Worm (Caenorhabditis elegans) whole organism, L4 larva: Measurements from ENCODE around the gene T04A6.3.

Source experiments
- D1046.2 ChIP-seq: fragments of 200-800 bp; sonication (Bioruptor generic); IDR thresholded peaks from 2 replicates; pipeline ENCODE4 v1.3.6; 2022; ENCODE audit warnings: missing genetic modification characterization, missing compliant biosample characterization
- F10B5.3 ChIP-seq: sonication (generic microtip); optimal IDR thresholded peaks from 2 replicates; lab custom pipeline; 2016; ENCODE audit warnings: mild to moderate bottlenecking, missing genetic modification characterization, missing compliant biosample characterization
- F37D6.2 ChIP-seq: sonication (generic microtip); optimal IDR thresholded peaks from 2 replicates; lab custom pipeline; 2016; ENCODE audit warnings: mild to moderate bottlenecking, missing genetic modification characterization, missing compliant biosample characterization
- F44E2.7 ChIP-seq: fragments of 200-800 bp; sonication (Bioruptor generic); IDR thresholded peaks from 2 replicates; pipeline ENCODE4 v2.1.2; 2022; ENCODE audit warnings: missing genetic modification characterization, missing compliant biosample characterization
- F49E8.2 ChIP-seq: sonication (generic microtip); optimal IDR thresholded peaks from 2 replicates; lab custom pipeline; 2016; ENCODE audit warnings: missing compliant biosample characterization, mild to moderate bottlenecking, missing genetic modification characterization, borderline replicate concordance
- aha-1 ChIP-seq: fragments of 150-350 bp; peaks from one replicate; lab custom pipeline; 2014; ENCODE audit warnings: missing biosample characterization, missing genetic modification characterization
- ceh-28 ChIP-seq: fragments of 150-350 bp; optimal IDR thresholded peaks from 2 replicates; lab custom pipeline; 2014; ENCODE audit warnings: missing biosample characterization, missing genetic modification reagents, missing genetic modification characterization
- ceh-32 ChIP-seq: sonication (generic microtip); optimal IDR thresholded peaks from 2 replicates; lab custom pipeline; 2016; ENCODE audit warnings: mild to moderate bottlenecking, missing genetic modification characterization, missing compliant biosample characterization; ENCODE audit not compliant: poor library complexity
- ceh-62 ChIP-seq: sonication (generic microtip); optimal IDR thresholded peaks from 2 replicates; lab custom pipeline; 2017; ENCODE audit warnings: missing biosample characterization, missing genetic modification characterization
- ctbp-1 ChIP-seq: fragments of 200-800 bp; sonication (Bioruptor generic); IDR thresholded peaks from 2 replicates; pipeline ENCODE4 v1.3.6; 2022; ENCODE audit warnings: missing genetic modification reagents, missing genetic modification characterization, missing compliant biosample characterization
- daf-16 ChIP-seq, 3 experiments: sonication (generic microtip); optimal IDR thresholded peaks; 2 replicates each; lab custom pipeline; 2016 to 2017; ENCODE audit warnings: missing genetic modification characterization in 3 of 3, missing genetic modification reagents in 3 of 3, mild to moderate bottlenecking in 2 of 3, missing compliant biosample characterization in 2 of 3, missing biosample characterization in 1 of 3, moderate library complexity in 1 of 3
- daf-19 ChIP-seq: fragments of 200-800 bp; sonication (Bioruptor generic); conservative IDR thresholded peaks from 2 replicates; pipeline ENCODE4 v1.3.6; 2022; ENCODE audit warnings: missing genetic modification characterization, missing compliant biosample characterization
- dmd-9 ChIP-seq: fragments of 200-800 bp; sonication (Bioruptor generic); IDR thresholded peaks from 2 replicates; pipeline ENCODE4 v1.3.6; 2022; ENCODE audit warnings: missing genetic modification reagents, missing genetic modification characterization, missing compliant biosample characterization
- dpl-1 ChIP-seq: fragments of 150-350 bp; optimal IDR thresholded peaks from 2 replicates; lab custom pipeline; 2014; ENCODE audit warnings: missing biosample characterization, missing genetic modification reagents, missing genetic modification characterization
- egl-43 ChIP-seq: fragments of 200-800 bp; sonication (Bioruptor generic); IDR thresholded peaks from 2 replicates; pipeline ENCODE4 v1.3.6; 2022; ENCODE audit warnings: missing genetic modification reagents, missing genetic modification characterization, missing compliant biosample characterization
- gei-8 ChIP-seq: fragments of 200-800 bp; sonication (Bioruptor generic); optimal IDR thresholded peaks from 2 replicates; lab custom pipeline; 2018; ENCODE audit warnings: mild to moderate bottlenecking, missing genetic modification characterization, missing compliant biosample characterization
- hif-1 ChIP-seq, 2 experiments: sonication (generic microtip); optimal IDR thresholded peaks; 2 replicates each; lab custom pipeline; 2016 to 2017; ENCODE audit warnings: missing compliant biosample characterization in 2 of 2, missing genetic modification characterization in 2 of 2, missing genetic modification reagents in 2 of 2, missing genotype in 2 of 2, mild to moderate bottlenecking in 1 of 2
- hlh-11 ChIP-seq: fragments of 200-800 bp; sonication (Bioruptor generic); optimal IDR thresholded peaks from 2 replicates; lab custom pipeline; 2018; ENCODE audit warnings: mild to moderate bottlenecking, missing genetic modification characterization, missing compliant biosample characterization
- hlh-30 ChIP-seq: sonication (generic microtip); optimal IDR thresholded peaks from 2 replicates; lab custom pipeline; 2017; ENCODE audit warnings: antibody characterized with exemption, mild to moderate bottlenecking, missing genetic modification characterization, missing compliant biosample characterization; ENCODE audit not compliant: insufficient read depth
- hmg-1.1 ChIP-seq: fragments of 200-800 bp; sonication (Bioruptor generic); IDR thresholded peaks from 2 replicates; pipeline ENCODE4 v1.3.6; 2022; ENCODE audit warnings: missing genetic modification reagents, missing genetic modification characterization, missing compliant biosample characterization
- jun-1 ChIP-seq: fragments of 150-350 bp; optimal IDR thresholded peaks from 2 replicates; lab custom pipeline; 2014; ENCODE audit warnings: missing biosample characterization, missing genetic modification reagents, missing genetic modification characterization
- lin-13 ChIP-seq: fragments of 150-350 bp; optimal IDR thresholded peaks from 2 replicates; lab custom pipeline; 2014; ENCODE audit warnings: missing biosample characterization, missing genetic modification reagents, missing genetic modification characterization
- lin-15B ChIP-seq: fragments of 150-350 bp; sonication (generic microtip); optimal IDR thresholded peaks from 3 replicates; lab custom pipeline; 2014; ENCODE audit warnings: missing biosample characterization, missing genetic modification characterization
- lir-3 ChIP-seq: sonication (generic microtip); optimal IDR thresholded peaks from 2 replicates; lab custom pipeline; 2016; ENCODE audit warnings: mild to moderate bottlenecking, missing genetic modification characterization, missing compliant biosample characterization
- madf-9 ChIP-seq: fragments of 200-800 bp; sonication (Bioruptor generic); conservative IDR thresholded peaks from 2 replicates; pipeline ENCODE4 v1.3.6; 2022; ENCODE audit warnings: missing genetic modification reagents, missing genetic modification characterization, missing compliant biosample characterization
- mdl-1 ChIP-seq, 2 experiments: fragments of 150-350 bp in 1 of 2; sonication (generic microtip) in 1 of 2; optimal IDR thresholded peaks; 2 replicates each; lab custom pipeline; 2014 to 2017; ENCODE audit warnings: missing biosample characterization in 2 of 2, missing genetic modification characterization in 2 of 2
- nhr-11 ChIP-seq: fragments of 150-350 bp; optimal IDR thresholded peaks from 2 replicates; lab custom pipeline; 2014; ENCODE audit warnings: missing biosample characterization, missing genetic modification characterization
- nhr-25 ChIP-seq: sonication (generic microtip); optimal IDR thresholded peaks from 2 replicates; lab custom pipeline; 2017; ENCODE audit warnings: missing genetic modification characterization, mild to moderate bottlenecking, missing compliant biosample characterization, antibody characterized with exemption, moderate library complexity, borderline replicate concordance; ENCODE audit not compliant: insufficient read depth
- nhr-42 ChIP-seq: fragments of 200-800 bp; sonication (Bioruptor generic); IDR thresholded peaks from 2 replicates; pipeline ENCODE4 v1.3.6; 2022; ENCODE audit warnings: missing genetic modification characterization, missing compliant biosample characterization
- rbr-2 ChIP-seq: sonication (generic microtip); optimal IDR thresholded peaks from 2 replicates; lab custom pipeline; 2016; ENCODE audit warnings: missing genotype, missing genetic modification characterization, missing compliant biosample characterization
- set-16 ChIP-seq: fragments of 200-800 bp; sonication (Bioruptor generic); IDR thresholded peaks from 2 replicates; pipeline ENCODE4 v1.3.6; 2022; ENCODE audit warnings: missing genetic modification reagents, missing genetic modification characterization, missing compliant biosample characterization
- skn-1 ChIP-seq: fragments of 150-350 bp; optimal IDR thresholded peaks from 2 replicates; lab custom pipeline; 2014; ENCODE audit warnings: missing biosample characterization, missing genetic modification characterization
- snpc-1.2 ChIP-seq: fragments of 200-800 bp; sonication (Bioruptor generic); IDR thresholded peaks from 2 replicates; pipeline ENCODE4 v1.3.6; 2022; ENCODE audit warnings: missing genetic modification reagents, missing genetic modification characterization, missing compliant biosample characterization
- spr-1 ChIP-seq: sonication (generic microtip); optimal IDR thresholded peaks from 2 replicates; lab custom pipeline; 2016; ENCODE audit warnings: mild to moderate bottlenecking, missing genetic modification characterization, missing compliant biosample characterization
- spr-3 ChIP-seq: fragments of 200-800 bp; sonication (Bioruptor generic); optimal IDR thresholded peaks from 2 replicates; lab custom pipeline; 2018; ENCODE audit warnings: mild to moderate bottlenecking, missing genetic modification characterization, missing compliant biosample characterization
- tag-97 ChIP-seq: fragments of 200-800 bp; sonication (Bioruptor generic); IDR thresholded peaks from 2 replicates; pipeline ENCODE4 v1.3.6; 2022; ENCODE audit warnings: missing genetic modification characterization, missing compliant biosample characterization
- tra-1 ChIP-seq: fragments of 200-800 bp; sonication (Bioruptor generic); IDR thresholded peaks from 2 replicates; pipeline ENCODE4 v1.3.6; 2022; ENCODE audit warnings: missing genetic modification reagents, missing genetic modification characterization, missing compliant biosample characterization
- unc-130 ChIP-seq: sonication (generic microtip); optimal IDR thresholded peaks from 2 replicates; lab custom pipeline; 2016; ENCODE audit warnings: missing genetic modification reagents, missing genetic modification characterization, missing compliant biosample characterization
- unc-62 ChIP-seq, 3 experiments: fragments of 150-350 bp in 1 of 3; sonication (generic microtip); optimal IDR thresholded peaks in 2 of 3; peaks in 1 of 3; 1 replicate in 1 of 3; 2 replicates in 2 of 3; lab custom pipeline; 2014 to 2017; ENCODE audit warnings: missing biosample characterization in 3 of 3, missing genetic modification characterization in 3 of 3, missing genetic modification reagents in 3 of 3, missing genotype in 1 of 3
- zag-1 ChIP-seq: fragments of 150-350 bp; optimal IDR thresholded peaks from 2 replicates; lab custom pipeline; 2014; ENCODE audit warnings: missing biosample characterization, missing genetic modification characterization
- zfp-2 ChIP-seq: sonication (generic microtip); optimal IDR thresholded peaks from 2 replicates; lab custom pipeline; 2016; ENCODE audit warnings: mild to moderate bottlenecking, missing genetic modification characterization, missing compliant biosample characterization
- zip-11 ChIP-seq: fragments of 200-800 bp; sonication (Bioruptor generic); IDR thresholded peaks from 2 replicates; pipeline ENCODE4 v1.3.6; 2022; ENCODE audit warnings: missing genetic modification characterization, missing compliant biosample characterization
- zip-2 ChIP-seq: fragments of 150-350 bp; optimal IDR thresholded peaks from 2 replicates; lab custom pipeline; 2014; ENCODE audit warnings: missing biosample characterization, missing genetic modification characterization

The T04A6.3 gene

DNA sequence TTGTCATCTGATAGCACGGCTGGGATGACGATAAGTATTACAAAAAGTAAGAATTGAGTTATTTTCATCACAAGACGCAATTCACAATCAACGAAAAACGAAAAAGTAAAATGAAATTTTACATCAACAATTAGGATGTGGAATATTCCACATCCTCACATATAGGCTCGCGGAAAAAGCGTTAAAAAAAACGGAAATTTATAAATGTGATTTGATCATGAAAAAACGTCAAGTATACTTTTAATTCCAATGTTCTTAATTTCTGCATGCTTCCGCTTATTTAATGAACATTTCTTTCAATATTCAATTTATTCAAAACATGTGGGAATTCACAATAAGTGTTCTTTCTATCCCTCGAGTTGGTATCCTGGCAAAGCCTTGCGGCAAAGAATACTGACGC, at the start of gene T04A6.3:
T04A6.3 (minus strand) TSS at position 101 of the 400 bp plus-strand sequence.
- no peak for TF ChIP-seq zfp-2
- TF ChIP-seq tra-1 (GFP tag; lab: Robert Waterston, UW): no peak
- TF ChIP-seq F49E8.2 (tag; lab: Kevin White, UChicago): no peak
- TF ChIP-seq zag-1 (tag; lab: Kevin White, UChicago): no peak
- TF ChIP-seq hif-1 (tag; optimal IDR thresholded peaks at IDR 0.05; lab: Kevin White, UChicago): no peak
- TF ChIP-seq unc-130: no peak
- TF ChIP-seq zip-11 (GFP tag; lab: Robert Waterston, UW): no peak
- no peak for TF ChIP-seq zip-2 (tag; lab: Kevin White, UChicago)
- TF ChIP-seq F44E2.7 (GFP tag; lab: Robert Waterston, UW): no peak
- no peak for TF ChIP-seq mdl-1 (tag; optimal IDR thresholded peaks at IDR 0.05; lab: Kevin White, UChicago)
- TF ChIP-seq F10B5.3 (tag; lab: Kevin White, UChicago): no peak
- TF ChIP-seq ceh-32 (tag; lab: Kevin White, UChicago): no peak
- no peak for TF ChIP-seq lir-3 (tag; lab: Kevin White, UChicago)
- no peak for TF ChIP-seq lin-13 (GFP tag; lab: Kevin White, UChicago)
- TF ChIP-seq dpl-1 (GFP tag; lab: Kevin White, UChicago): no peak
- TF ChIP-seq hmg-1.1: no peak

DNA sequence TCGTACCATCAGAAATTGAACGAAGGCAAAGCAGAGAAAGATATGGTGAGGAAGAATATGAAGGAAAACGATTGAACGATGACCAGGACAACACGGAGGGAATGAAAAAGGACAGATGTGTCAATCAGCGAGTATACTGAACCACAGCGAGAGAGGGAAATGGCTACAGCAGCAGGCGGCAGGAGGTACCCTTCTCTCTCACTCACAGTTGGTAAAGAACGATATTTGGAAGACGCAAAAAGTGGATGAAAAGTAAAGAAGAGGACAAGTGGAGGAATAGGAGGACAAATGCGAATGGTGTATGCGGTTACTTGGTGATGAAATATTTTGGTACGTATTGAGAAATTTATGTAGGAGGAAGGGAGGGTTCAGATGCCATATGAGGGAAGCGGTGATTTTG, 48.4 kb upstream of the T04A6.3 start, which contains the start of gene ZK783.7:
ZK783.7 (plus strand) TSS at position 246 of the 400 bp plus-strand sequence.
- peak in 1 of 2 experiments; percentile 93 for TF ChIP-seq unc-62 (GFP tag; optimal IDR thresholded peaks at IDR 0.05 in 1 of 2; lab: Kevin White, UChicago)
- no peak for TF ChIP-seq unc-62 (tag; optimal IDR thresholded peaks at IDR 0.05; lab: Kevin White, UChicago)
- no peak for TF ChIP-seq ceh-62 (tag; lab: Kevin White, UChicago)
- TF ChIP-seq hlh-11: no peak
- TF ChIP-seq, all 104 proteins: peak for 1

DNA sequence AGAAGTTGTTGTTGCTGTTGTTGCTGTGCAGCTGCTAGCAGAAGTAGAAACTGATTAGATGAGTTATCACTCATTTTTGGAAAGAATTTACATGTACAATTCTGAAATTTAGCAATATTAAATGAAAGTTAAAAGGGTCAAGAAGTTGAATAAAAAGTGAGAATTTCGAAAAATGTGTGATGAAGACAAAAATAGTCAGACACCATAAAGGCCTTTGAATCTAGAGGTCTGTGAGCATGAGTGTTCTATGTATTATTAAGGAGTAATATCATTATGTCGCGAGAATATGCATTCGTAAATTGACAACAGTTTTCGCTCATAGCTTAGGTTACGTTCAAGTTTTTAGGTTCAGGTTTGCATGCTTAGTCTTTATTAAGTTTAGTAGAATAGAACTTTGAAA, 47.8 kb upstream of the T04A6.3 start, which contains the start of gene baz-2:
baz-2 (minus strand) TSS at position 101 of the 400 bp plus-strand sequence.
- TF ChIP-seq rbr-2 (tag; lab: Kevin White, UChicago) (no peak), tag-97 (no peak), ctbp-1 (GFP tag; lab: Robert Waterston, UW) (no peak), ceh-32 (tag; lab: Kevin White, UChicago) (no peak), F49E8.2 (tag; lab: Kevin White, UChicago) (no peak), snpc-1.2 (GFP tag; lab: Robert Waterston, UW) (no peak), spr-3 (no peak), nhr-25 (tag; lab: Kevin White, UChicago) (no peak), lin-15B (tag; lab: Kevin White, UChicago) (no peak)

DNA sequence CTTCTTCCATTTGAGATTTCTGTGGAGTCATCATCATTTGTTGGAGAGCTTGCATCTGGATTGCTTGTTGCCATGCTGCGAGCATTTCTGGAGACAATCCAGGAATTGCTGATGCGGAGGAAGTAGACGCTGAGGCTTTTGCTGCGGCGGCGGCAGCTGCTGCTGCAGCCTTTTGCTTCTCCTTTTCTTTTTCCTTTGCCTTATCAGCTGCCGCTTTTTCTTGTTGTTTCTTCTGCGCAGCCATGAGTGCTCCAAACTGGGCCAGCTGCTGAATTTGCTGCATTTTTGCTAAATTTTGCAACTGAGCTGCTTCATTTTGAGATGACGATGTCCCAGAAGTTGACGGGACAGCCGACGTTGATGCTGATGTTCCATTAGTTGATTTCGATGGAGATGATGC, 47.4 kb upstream of the T04A6.3 start:
- TF ChIP-seq madf-9 (GFP tag; lab: Robert Waterston, UW): no peak
- TF ChIP-seq daf-16 (GFP tag; optimal IDR thresholded peaks at IDR 0.05; lab: Kevin White, UChicago): no peak
- TF ChIP-seq daf-16 (tag; optimal IDR thresholded peaks at IDR 0.05; lab: Kevin White, UChicago): no peak
- TF ChIP-seq jun-1: no peak
- peak; percentile 55; the same call in 1 of the 2 replicates for TF ChIP-seq set-16
- no peak for TF ChIP-seq spr-1
- TF ChIP-seq dmd-9: no peak
- no peak for TF ChIP-seq skn-1 (tag; lab: Kevin White, UChicago)
- no peak for TF ChIP-seq nhr-11 (tag; lab: Kevin White, UChicago)
- TF ChIP-seq egl-43 (GFP tag; lab: Robert Waterston, UW): peak; percentile 54; the same call in 1 of the 2 replicates
- no peak for TF ChIP-seq ceh-28 (tag; lab: Kevin White, UChicago)
- no peak for TF ChIP-seq hlh-30 (tag; lab: Kevin White, UChicago)
- TF ChIP-seq gei-8 (GFP tag; lab: Kevin White, UChicago): no peak
- TF ChIP-seq aha-1 (tag; lab: Kevin White, UChicago): peak; percentile 90
- TF ChIP-seq F10B5.3 (tag; lab: Kevin White, UChicago): no peak
- no peak for TF ChIP-seq lin-13 (GFP tag; lab: Kevin White, UChicago)
- no peak for TF ChIP-seq hmg-1.1
- no peak for TF ChIP-seq ceh-32 (tag; lab: Kevin White, UChicago)
- no peak for TF ChIP-seq daf-19 (GFP tag; lab: Robert Waterston, UW)
- TF ChIP-seq F37D6.2 (tag; lab: Kevin White, UChicago): no peak
- TF ChIP-seq nhr-42: no peak
- no peak for TF ChIP-seq D1046.2 (GFP tag; lab: Robert Waterston, UW)
- no peak for TF ChIP-seq zip-2 (tag; lab: Kevin White, UChicago)
